Fruit fly (Drosophila melanogaster) whole organism, embryonic: Measurements from ENCODE around the gene CG10725.

Experiments
- Bdp1 ChIP-seq: fragments of 200-800 bp; sonication (Bioruptor generic); optimal IDR thresholded peaks from 3 replicates; lab custom pipeline; 2016; ENCODE audit warnings: missing biosample characterization, missing genetic modification characterization
- CG10654 ChIP-seq: fragments of 200-800 bp; sonication (Bioruptor generic); optimal IDR thresholded peaks from 2 replicates; lab custom pipeline; 2016; ENCODE audit warnings: missing biosample characterization, missing genetic modification characterization
- CG12236 ChIP-seq: fragments of 200-800 bp; sonication (Bioruptor generic); optimal IDR thresholded peaks from 2 replicates; lab custom pipeline; 2016; ENCODE audit warnings: missing biosample characterization, missing genetic modification characterization
- CG16813 ChIP-seq: fragments of 200-800 bp; sonication (Bioruptor generic); IDR thresholded peaks from 3 replicates; pipeline ENCODE4 v1.3.6; 2022; ENCODE audit warnings: missing biosample characterization, missing genetic modification characterization; ENCODE audit not compliant: partially characterized antibody
- CG17912 ChIP-seq: fragments of 200-800 bp; sonication (Bioruptor generic); optimal IDR thresholded peaks from 2 replicates; lab custom pipeline; 2018; ENCODE audit warnings: missing biosample characterization, mild to moderate bottlenecking, missing genetic modification characterization
- CG18011 ChIP-seq: fragments of 200-800 bp; sonication (Bioruptor generic); optimal IDR thresholded peaks from 2 replicates; lab custom pipeline; 2017; ENCODE audit warnings: missing biosample characterization, missing genetic modification characterization, mild to moderate bottlenecking, moderate library complexity, missing genotype
- CG2875 ChIP-seq: fragments of 200-800 bp; sonication (Bioruptor generic); optimal IDR thresholded peaks from 2 replicates; lab custom pipeline; 2017; ENCODE audit warnings: missing biosample characterization, mild to moderate bottlenecking, missing genetic modification characterization, missing genetic modification reagents
- CG34224 ChIP-seq: fragments of 200-800 bp; sonication (Bioruptor generic); IDR thresholded peaks from 3 replicates; pipeline ENCODE4 v1.3.6; 2022; ENCODE audit warnings: missing biosample characterization, missing genetic modification characterization; ENCODE audit not compliant: partially characterized antibody
- CG3726 ChIP-seq: fragments of 200-800 bp; sonication (Bioruptor generic); IDR thresholded peaks from 3 replicates; pipeline ENCODE4, ENCODE4 v1.3.6; 2022; ENCODE audit warnings: missing biosample characterization, missing genetic modification characterization
- CG3995 ChIP-seq: fragments of 200-800 bp; sonication (Bioruptor generic); optimal IDR thresholded peaks from 3 replicates; lab custom pipeline; 2016; ENCODE audit warnings: missing biosample characterization, missing genetic modification characterization
- CG6175 ChIP-seq: fragments of 200-800 bp; sonication (Bioruptor generic); IDR thresholded peaks from 3 replicates; pipeline ENCODE4 v1.3.6; 2022; ENCODE audit warnings: missing biosample characterization, missing genetic modification characterization
- CG6654 ChIP-seq: fragments of 200-800 bp; sonication (Bioruptor generic); optimal IDR thresholded peaks from 2 replicates; lab custom pipeline; 2017; ENCODE audit warnings: missing biosample characterization, mild to moderate bottlenecking, missing genetic modification characterization
- CG6813 ChIP-seq: fragments of 200-800 bp; sonication (Bioruptor generic); optimal IDR thresholded peaks from 2 replicates; lab custom pipeline; 2017; ENCODE audit warnings: missing biosample characterization, missing genetic modification characterization, mild to moderate bottlenecking, moderate library complexity, missing genetic modification reagents
- CG7271 ChIP-seq: fragments of 200-800 bp; sonication (Bioruptor generic); optimal IDR thresholded peaks from 2 replicates; lab custom pipeline; 2018; ENCODE audit warnings: missing biosample characterization, mild to moderate bottlenecking, missing genetic modification characterization, moderate library complexity
- CG7745 ChIP-seq: fragments of 200-800 bp; sonication (Bioruptor generic); optimal IDR thresholded peaks from 2 replicates; lab custom pipeline; 2018; ENCODE audit warnings: missing biosample characterization, mild to moderate bottlenecking, missing genetic modification characterization, moderate library complexity
- Dll ChIP-seq: fragments of 200-800 bp; sonication (Bioruptor generic); IDR thresholded peaks from 4 replicates; pipeline ENCODE4 v1.3.6; 2022; ENCODE audit warnings: missing biosample characterization, missing genetic modification characterization; ENCODE audit not compliant: partially characterized antibody
- Elba2 ChIP-seq: fragments of 200-800 bp; sonication (Bioruptor generic); optimal IDR thresholded peaks from 3 replicates; lab custom pipeline; 2016; ENCODE audit warnings: missing biosample characterization, missing genetic modification characterization
- Hmx ChIP-seq: fragments of 200-800 bp; sonication (Bioruptor generic); optimal IDR thresholded peaks from 2 replicates; lab custom pipeline; 2016; ENCODE audit warnings: missing biosample characterization, missing genetic modification characterization
- Hr51 ChIP-seq, 2 experiments: fragments of 200-800 bp; sonication (Bioruptor generic); optimal IDR thresholded peaks; 2 replicates in 1 of 2; 3 replicates in 1 of 2; lab custom pipeline; 2016 to 2018; ENCODE audit warnings: missing biosample characterization in 2 of 2, missing genetic modification characterization in 2 of 2, mild to moderate bottlenecking in 1 of 2, moderate library complexity in 1 of 2
- Max ChIP-seq: fragments of 200-800 bp; sonication (Bioruptor generic); optimal IDR thresholded peaks from 2 replicates; lab custom pipeline; 2016; ENCODE audit warnings: missing biosample characterization, mild to moderate bottlenecking, missing genetic modification characterization
- Oli ChIP-seq: fragments of 200-800 bp; sonication (Bioruptor generic); optimal IDR thresholded peaks from 2 replicates; lab custom pipeline; 2018; ENCODE audit warnings: missing biosample characterization, mild to moderate bottlenecking, missing genetic modification characterization, moderate library complexity
- Poxn ChIP-seq: fragments of 200-800 bp; sonication (Bioruptor generic); IDR thresholded peaks from 2 replicates; pipeline ENCODE4 v1.3.6; 2022; ENCODE audit warnings: missing biosample characterization, missing genetic modification characterization
- Side ChIP-seq: fragments of 200-800 bp; sonication (Bioruptor generic); optimal IDR thresholded peaks from 2 replicates; lab custom pipeline; 2016; ENCODE audit warnings: missing biosample characterization, missing genetic modification characterization
- Sin3A ChIP-seq: fragments of >200 bp; optimal IDR thresholded peaks from 2 replicates; lab custom pipeline; 2018
- Stat92E ChIP-seq, 3 experiments: fragments of >200 bp in 2 of 3; fragments of 200-800 bp in 1 of 3; sonication (Bioruptor generic) in 1 of 3; optimal IDR thresholded peaks; 2 replicates each; lab custom pipeline; 2017 to 2019; ENCODE audit warnings: missing biosample characterization in 3 of 3, missing genetic modification characterization in 3 of 3, mild to moderate bottlenecking in 1 of 3, moderate library complexity in 1 of 3
- TFAM ChIP-seq: fragments of 200-800 bp; sonication (Bioruptor generic); optimal IDR thresholded peaks from 2 replicates; lab custom pipeline; 2017; ENCODE audit warnings: missing biosample characterization, missing genetic modification characterization, inconsistent platforms
- ap ChIP-seq: fragments of 200-800 bp; sonication (Bioruptor generic); IDR thresholded peaks from 2 replicates; pipeline ENCODE4 v1.3.6; 2022; ENCODE audit warnings: missing biosample characterization, missing genetic modification characterization
- bab2 ChIP-seq: fragments of 200-800 bp; sonication (Bioruptor generic); optimal IDR thresholded peaks from 2 replicates; lab custom pipeline; 2016; ENCODE audit warnings: missing biosample characterization, missing genetic modification characterization
- btn ChIP-seq: fragments of 200-800 bp; sonication (Bioruptor generic); optimal IDR thresholded peaks from 2 replicates; lab custom pipeline; 2016; ENCODE audit warnings: missing biosample characterization, missing genetic modification characterization
- cato ChIP-seq: fragments of 200-800 bp; sonication (Bioruptor generic); optimal IDR thresholded peaks from 2 replicates; lab custom pipeline; 2016; ENCODE audit warnings: missing biosample characterization, missing genetic modification characterization, borderline replicate concordance
- chn ChIP-seq: fragments of 200-800 bp; sonication (Bioruptor generic); optimal IDR thresholded peaks from 2 replicates; lab custom pipeline; 2016; ENCODE audit warnings: missing biosample characterization, missing genetic modification characterization
- crp ChIP-seq, 2 experiments: fragments of 200-800 bp; sonication (Bioruptor generic); optimal IDR thresholded peaks; 2 replicates in 1 of 2; 3 replicates in 1 of 2; lab custom pipeline; 2017; ENCODE audit warnings: missing biosample characterization in 2 of 2, missing genetic modification characterization in 2 of 2, mild to moderate bottlenecking in 1 of 2, moderate library complexity in 1 of 2
- danr ChIP-seq: fragments of 200-800 bp; sonication (Bioruptor generic); IDR thresholded peaks from 2 replicates; pipeline ENCODE4 v1.3.6; 2022; ENCODE audit warnings: missing biosample characterization, missing genetic modification characterization
- gce ChIP-seq: fragments of 200-800 bp; sonication (Bioruptor generic); IDR thresholded peaks from 3 replicates; pipeline ENCODE4 v1.3.6; 2022; ENCODE audit warnings: missing biosample characterization, missing genetic modification characterization
- ham ChIP-seq: fragments of 200-800 bp; sonication (Bioruptor generic); IDR thresholded peaks from 2 replicates; pipeline ENCODE4 v1.3.6; 2022; ENCODE audit warnings: missing biosample characterization, missing genetic modification characterization
- mld ChIP-seq: fragments of 200-800 bp; sonication (Bioruptor generic); IDR thresholded peaks from 3 replicates; pipeline ENCODE4 v1.3.6; 2022; ENCODE audit warnings: missing biosample characterization, missing genetic modification characterization; ENCODE audit not compliant: partially characterized antibody
- nerfin-1 ChIP-seq: fragments of 200-800 bp; sonication (Bioruptor generic); optimal IDR thresholded peaks from 3 replicates; lab custom pipeline; 2019; ENCODE audit warnings: missing biosample characterization, mild to moderate bottlenecking, missing genetic modification characterization, moderate library complexity
- pfk ChIP-seq: fragments of 200-800 bp; sonication (Bioruptor generic); optimal IDR thresholded peaks from 2 replicates; lab custom pipeline; 2018; ENCODE audit warnings: missing biosample characterization, mild to moderate bottlenecking, missing genetic modification characterization, moderate library complexity
- sc ChIP-seq, 3 experiments: fragments of >200 bp in 2 of 3; fragments of 200-800 bp in 1 of 3; sonication (Bioruptor generic) in 1 of 3; optimal IDR thresholded peaks; 2 replicates in 2 of 3; 3 replicates in 1 of 3; lab custom pipeline; 2017; ENCODE audit warnings: mild to moderate bottlenecking in 1 of 3, missing biosample characterization in 1 of 3, missing genetic modification characterization in 1 of 3, missing genetic modification reagents in 1 of 3
- sens-2 ChIP-seq: fragments of 200-800 bp; sonication (Bioruptor generic); IDR thresholded peaks from 2 replicates; pipeline ENCODE4 v1.3.6; 2022; ENCODE audit warnings: missing biosample characterization, missing genetic modification characterization
- seq ChIP-seq: fragments of 200-800 bp; sonication (Bioruptor generic); IDR thresholded peaks from 2 replicates; pipeline ENCODE4 v1.3.6; 2022; ENCODE audit warnings: missing biosample characterization, missing genetic modification characterization
- sim ChIP-seq: fragments of 200-800 bp; sonication (Bioruptor generic); IDR thresholded peaks from 2 replicates; pipeline ENCODE4 v1.3.6; 2022; ENCODE audit warnings: missing biosample characterization, missing genetic modification characterization
- slp2 ChIP-seq: fragments of 200-800 bp; sonication (Bioruptor generic); optimal IDR thresholded peaks from 2 replicates; lab custom pipeline; 2016; ENCODE audit warnings: missing biosample characterization, missing genetic modification characterization
- sob ChIP-seq: fragments of 200-800 bp; sonication (Bioruptor generic); IDR thresholded peaks from 2 replicates; pipeline ENCODE4 v1.3.6; 2022; ENCODE audit warnings: missing biosample characterization, missing genetic modification characterization
- stc ChIP-seq: fragments of 200-800 bp; sonication (Bioruptor generic); IDR thresholded peaks from 2 replicates; pipeline ENCODE4 v1.3.6; 2022; ENCODE audit warnings: missing biosample characterization, missing genetic modification characterization
- tup ChIP-seq: fragments of 200-800 bp; sonication (Bioruptor generic); optimal IDR thresholded peaks from 2 replicates; lab custom pipeline; 2016; ENCODE audit warnings: missing biosample characterization, mild to moderate bottlenecking, missing genetic modification characterization, moderate library complexity
- twi ChIP-seq: fragments of 200-800 bp; optimal IDR thresholded peaks from 2 replicates; lab custom pipeline; 2019; ENCODE audit warnings: missing biosample characterization, mild to moderate bottlenecking, missing genetic modification characterization, moderate library complexity
- unc-4 ChIP-seq: fragments of 200-800 bp; sonication (Bioruptor generic); IDR thresholded peaks from 2 replicates; pipeline ENCODE4 v1.3.6; 2022; ENCODE audit warnings: missing biosample characterization, missing genetic modification characterization; ENCODE audit not compliant: partially characterized antibody
- unpg ChIP-seq: fragments of 200-800 bp; sonication (Bioruptor generic); optimal IDR thresholded peaks from 3 replicates; lab custom pipeline; 2018; ENCODE audit warnings: missing biosample characterization, mild to moderate bottlenecking, missing genetic modification characterization, moderate library complexity
- vvl ChIP-seq: fragments of 200-800 bp; sonication (Bioruptor generic); IDR thresholded peaks from 2 replicates; pipeline ENCODE4 v1.3.6; 2022; ENCODE audit warnings: missing biosample characterization, missing genetic modification characterization

CG10725 gene

dm6 chr3L:13432791-13433190 lies 5.0 kb upstream of the CG10725 start (continued):
- TF ChIP-seq Dll: peak; percentile 19; the same call in 1 of the 4 replicates
- no peak for TF ChIP-seq tup (GFP tag; lab: Kevin White, UChicago)
- no peak for TF ChIP-seq cato (GFP tag; lab: Kevin White, UChicago)
- peak; percentile 98 for TF ChIP-seq Bdp1 (GFP tag; lab: Kevin White, UChicago)
- peak; percentile 13 for TF ChIP-seq CG3995 (GFP tag; lab: Kevin White, UChicago)
- no peak for TF ChIP-seq slp2 (GFP tag; lab: Kevin White, UChicago)
- TF ChIP-seq CG10654 (GFP tag; lab: Kevin White, UChicago): no peak
- no peak for TF ChIP-seq unpg (GFP tag; lab: Kevin White, UChicago)
- no peak for TF ChIP-seq Sin3A (lab: Kevin White, UChicago)
- TF ChIP-seq Poxn (GFP tag; lab: Robert Waterston, UW): no peak
- no peak for TF ChIP-seq Oli
- TF ChIP-seq sob: no peak
- TF ChIP-seq TFAM (GFP tag; lab: Kevin White, UChicago): no peak
- no peak for TF ChIP-seq nerfin-1 (tag; lab: Kevin White, UChicago)
- TF ChIP-seq CG34224 (GFP tag; lab: Robert Waterston, UW): peak; percentile 46; the same call in 2 of the 3 replicates
- TF ChIP-seq CG17912 (GFP tag; lab: Kevin White, UChicago): no peak
- no peak for TF ChIP-seq Hmx (GFP tag; lab: Kevin White, UChicago)
- no peak; the same call in 1 of the 2 replicates for TF ChIP-seq vvl (GFP tag; lab: Robert Waterston, UW)
- TF ChIP-seq sim (GFP tag; lab: Robert Waterston, UW): no peak
- no peak for TF ChIP-seq Hr51 (GFP tag; optimal IDR thresholded peaks at IDR 0.05; lab: Kevin White, UChicago)
- TF ChIP-seq CG7271 (tag; lab: Kevin White, UChicago): no peak
- TF ChIP-seq stc (GFP tag; lab: Robert Waterston, UW): no peak
- peak; percentile 73 for TF ChIP-seq CG16813
- no peak for TF ChIP-seq ham (GFP tag; lab: Robert Waterston, UW)
- TF ChIP-seq CG7745: no peak
- TF ChIP-seq CG6654 (GFP tag; lab: Kevin White, UChicago): no peak
- no peak for TF ChIP-seq twi (tag; lab: Kevin White, UChicago)
- no peak for TF ChIP-seq Elba2 (GFP tag; lab: Kevin White, UChicago)
- no peak for TF ChIP-seq CG12236
- TF ChIP-seq btn: no peak
- no peak for TF ChIP-seq CG18011 (GFP tag; lab: Kevin White, UChicago)
- TF ChIP-seq unc-4 (GFP tag; lab: Robert Waterston, UW): no peak
- TF ChIP-seq gce (GFP tag; lab: Robert Waterston, UW): no peak
- no peak for TF ChIP-seq CG2875 (GFP tag; lab: Kevin White, UChicago)
- TF ChIP-seq bab2 (GFP tag; lab: Kevin White, UChicago): no peak
- TF ChIP-seq pfk (GFP tag; lab: Kevin White, UChicago): no peak
- TF ChIP-seq ap (GFP tag; lab: Robert Waterston, UW): no peak
- no peak for TF ChIP-seq danr (GFP tag; lab: Robert Waterston, UW)
- TF ChIP-seq chn (GFP tag; lab: Kevin White, UChicago): no peak
- no peak for TF ChIP-seq crp (GFP tag; optimal IDR thresholded peaks at IDR 0.05; lab: Kevin White, UChicago)
- TF ChIP-seq Side (GFP tag; lab: Kevin White, UChicago): no peak
- no peak for TF ChIP-seq sens-2 (GFP tag; lab: Robert Waterston, UW)
- no peak for TF ChIP-seq sc (optimal IDR thresholded peaks at IDR 0.05; lab: Kevin White, UChicago)
- TF ChIP-seq sc (GFP tag; optimal IDR thresholded peaks at IDR 0.05; lab: Kevin White, UChicago): no peak
- no peak for TF ChIP-seq Max
- TF ChIP-seq seq: no peak
- peak; percentile 68; the same call in 2 of the 3 replicates for TF ChIP-seq mld (GFP tag; lab: Robert Waterston, UW)
- no peak for TF ChIP-seq CG6813 (GFP tag; lab: Kevin White, UChicago)
- no peak for TF ChIP-seq CG3726 (GFP tag; lab: Robert Waterston, UW)
- TF ChIP-seq CG6175 (GFP tag; lab: Robert Waterston, UW): no peak
- TF ChIP-seq Stat92E (GFP tag; optimal IDR thresholded peaks at IDR 0.05; lab: Kevin White, UChicago): peak in 1 of 3 experiments; percentile 38
